Fruit fly (Drosophila melanogaster) ovary, adult (tissue): Measurements from ENCODE around the gene CG12099.
A peak's percentile ranks its signal among the peaks of the same experiment; 100 is the strongest.

Experiments
- CG17801 ChIP-seq: fragments of 200-800 bp; optimal IDR thresholded peaks from 2 replicates; lab custom pipeline; 2019; ENCODE audit warnings: missing biosample characterization, mild to moderate bottlenecking, missing genetic modification characterization, moderate library complexity; ENCODE audit not compliant: partially characterized antibody

The CG12099 gene

dm6 chr3L:1578391-1578948, 20.2 kb upstream of the CG12099 start:
- no peak for TF ChIP-seq CG17801 (GFP tag; lab: Kevin White, UChicago)

dm6 chr3L:1577338-1577737, 19.1 kb upstream of the CG12099 start:
- no peak for TF ChIP-seq CG17801 (GFP tag; lab: Kevin White, UChicago)

dm6 chr3L:1576489-1577106, 18.3 kb upstream of the CG12099 start, which contains the start of gene CG13917:
Gene CG13917, plus strand, starts transcription at chr3L:1576699.
- TF ChIP-seq CG17801 (GFP tag; lab: Kevin White, UChicago): peak; percentile 33

- TF ChIP-seq CG17801 (GFP tag; lab: Kevin White, UChicago): no peak
These were observed 17.6 kb upstream of the CG12099 start for dm6 chr3L:1575731-1576376.

- no peak for TF ChIP-seq CG17801 (GFP tag; lab: Kevin White, UChicago)
These were observed 14.9 kb upstream of the CG12099 start for dm6 chr3L:1573191-1573590.

- TF ChIP-seq CG17801 (GFP tag; lab: Kevin White, UChicago): no peak
These were observed 12.8 kb upstream of the CG12099 start for dm6 chr3L:1571077-1571476.

- no peak for TF ChIP-seq CG17801 (GFP tag; lab: Kevin White, UChicago)
These were observed 11.6 kb upstream of the CG12099 start for dm6 chr3L:1569966-1570276.

dm6 chr3L:1569162-1569965, 11.1 kb upstream of the CG12099 start, which contains the start of gene Tmep:
Gene Tmep, plus strand, starts transcription at chr3L:1569181.
- no peak for TF ChIP-seq CG17801 (GFP tag; lab: Kevin White, UChicago)

- TF ChIP-seq CG17801 (GFP tag; lab: Kevin White, UChicago): no peak
These were observed 10.2 kb upstream of the CG12099 start, which contains the start of gene CG7879 for dm6 chr3L:1568225-1569161. Gene CG7879, minus strand, starts transcription at chr3L:1568608.

- no peak for TF ChIP-seq CG17801 (GFP tag; lab: Kevin White, UChicago)
These were observed 6.8 kb upstream of the CG12099 start, which contains the start of gene CG12003 for dm6 chr3L:1565092-1565491. Gene CG12003, plus strand, starts transcription at chr3L:1565392.

dm6 chr3L:1553193-1553592, 5.1 kb downstream of the CG12099 start, which contains the start of gene Pcyt2:
Gene Pcyt2, plus strand, starts transcription at chr3L:1553493.
- no peak for TF ChIP-seq CG17801 (GFP tag; lab: Kevin White, UChicago)

dm6 chr3L:1550914-1551313, 7.4 kb downstream of the CG12099 start:
- no peak for TF ChIP-seq CG17801 (GFP tag; lab: Kevin White, UChicago)

- no peak for TF ChIP-seq CG17801 (GFP tag; lab: Kevin White, UChicago)
These were observed 8.6 kb downstream of the CG12099 start for dm6 chr3L:1549634-1550071.

- no peak for TF ChIP-seq CG17801 (GFP tag; lab: Kevin White, UChicago)
These were observed 9.1 kb downstream of the CG12099 start for dm6 chr3L:1549148-1549547.
